Worm (Caenorhabditis elegans): Measurements from ENCODE around the gene sul-2.

ce11 chrV:8132926-8133325 is 24.6 kb upstream of the sul-2 start, which contains the start of gene D1014.4:
- no peak for TF ChIP-seq tbx-2 (tag; optimal IDR thresholded peaks at IDR 0.05)
- TF ChIP-seq unc-86 (tag; optimal IDR thresholded peaks at IDR 0.05): no peak
- TF ChIP-seq lin-11 (tag; optimal IDR thresholded peaks at IDR 0.05): no peak
- TF ChIP-seq K02D7.2 (tag; optimal IDR thresholded peaks at IDR 0.05): no peak
- no peak for TF ChIP-seq ets-4 (tag; optimal IDR thresholded peaks at IDR 0.05)
- TF ChIP-seq hlh-8 (tag; optimal IDR thresholded peaks at IDR 0.05): no peak
- TF ChIP-seq unc-55 (GFP tag; optimal IDR thresholded peaks at IDR 0.05): no peak
- TF ChIP-seq hlh-30 (tag; optimal IDR thresholded peaks at IDR 0.05; ENCODE audit: insufficient read depth): no peak
- no peak for TF ChIP-seq F13H6.1 (tag; optimal IDR thresholded peaks at IDR 0.05)
- no peak for TF ChIP-seq ahr-1 (tag; optimal IDR thresholded peaks at IDR 0.05)
- no peak for TF ChIP-seq hlh-13 (GFP tag; optimal IDR thresholded peaks at IDR 0.05)
- TF ChIP-seq elt-2 (tag; optimal IDR thresholded peaks at IDR 0.05): no peak
